Worm (Caenorhabditis elegans) whole organism, L4 larva: ENCODE measurements around the gene cyp-43A1.
A peak's percentile ranks its signal among the peaks of the same experiment; 100 is the strongest.

Experiments used
- F10B5.3 ChIP-seq: sonication (generic microtip); optimal IDR thresholded peaks from 2 replicates; lab custom pipeline; 2016; ENCODE audit warnings: mild to moderate bottlenecking, missing genetic modification characterization, missing compliant biosample characterization
- F26F4.8 ChIP-seq: fragments of 200-800 bp; sonication (Bioruptor generic); conservative IDR thresholded peaks from 2 replicates; pipeline ENCODE4 v1.3.6; 2022; ENCODE audit warnings: missing genetic modification characterization, missing compliant biosample characterization
- F37D6.2 ChIP-seq: sonication (generic microtip); optimal IDR thresholded peaks from 2 replicates; lab custom pipeline; 2016; ENCODE audit warnings: mild to moderate bottlenecking, missing genetic modification characterization, missing compliant biosample characterization
- R02D3.7 ChIP-seq: fragments of 150-350 bp; sonication (generic microtip); optimal IDR thresholded peaks from 3 replicates; lab custom pipeline; 2014; ENCODE audit warnings: missing biosample characterization, missing genetic modification characterization
- T20F7.1 ChIP-seq: fragments of 200-800 bp; sonication (Bioruptor generic); optimal IDR thresholded peaks from 2 replicates; lab custom pipeline; 2018; ENCODE audit warnings: mild to moderate bottlenecking, missing genetic modification characterization, missing compliant biosample characterization
- T26A8.4 ChIP-seq: fragments of 200-800 bp; sonication (Bioruptor generic); IDR thresholded peaks from 2 replicates; pipeline ENCODE4 v1.3.6; 2022; ENCODE audit warnings: missing genetic modification characterization, missing compliant biosample characterization
- aly-2 ChIP-seq: sonication (generic microtip); optimal IDR thresholded peaks from 2 replicates; lab custom pipeline; 2018; ENCODE audit warnings: missing biosample characterization, missing genetic modification characterization
- ama-1 ChIP-seq: fragments of 150-350 bp; optimal IDR thresholded peaks from 2 replicates; lab custom pipeline; 2014; ENCODE audit warnings: inconsistent platforms, mixed read lengths
- ceh-20 ChIP-seq: fragments of 200-800 bp; sonication (Bioruptor generic); IDR thresholded peaks from 2 replicates; pipeline ENCODE4 v1.3.6; 2022; ENCODE audit warnings: missing genetic modification reagents, missing genetic modification characterization, missing compliant biosample characterization
- ceh-28 ChIP-seq: fragments of 150-350 bp; optimal IDR thresholded peaks from 2 replicates; lab custom pipeline; 2014; ENCODE audit warnings: missing biosample characterization, missing genetic modification reagents, missing genetic modification characterization
- ceh-32 ChIP-seq: sonication (generic microtip); optimal IDR thresholded peaks from 2 replicates; lab custom pipeline; 2016; ENCODE audit warnings: mild to moderate bottlenecking, missing genetic modification characterization, missing compliant biosample characterization; ENCODE audit not compliant: poor library complexity
- ceh-62 ChIP-seq: sonication (generic microtip); optimal IDR thresholded peaks from 2 replicates; lab custom pipeline; 2017; ENCODE audit warnings: missing biosample characterization, missing genetic modification characterization
- ceh-82 ChIP-seq: sonication (generic microtip); optimal IDR thresholded peaks from 2 replicates; lab custom pipeline; 2017; ENCODE audit warnings: missing biosample characterization, missing genetic modification characterization
- ces-1 ChIP-seq: fragments of 150-350 bp; sonication (generic microtip); optimal IDR thresholded peaks from 4 replicates; lab custom pipeline; 2014; ENCODE audit warnings: missing biosample characterization, missing genetic modification reagents, missing genetic modification characterization
- daf-12 ChIP-seq: fragments of 150-350 bp; optimal IDR thresholded peaks from 2 replicates; lab custom pipeline; 2014; ENCODE audit warnings: missing biosample characterization, missing genetic modification reagents, missing genetic modification characterization
- dmd-8 ChIP-seq: fragments of 200-800 bp; sonication (Bioruptor generic); IDR thresholded peaks from 2 replicates; pipeline ENCODE4 v1.3.6; 2022; ENCODE audit warnings: missing genetic modification characterization, missing compliant biosample characterization
- dmd-9 ChIP-seq: fragments of 200-800 bp; sonication (Bioruptor generic); IDR thresholded peaks from 2 replicates; pipeline ENCODE4 v1.3.6; 2022; ENCODE audit warnings: missing genetic modification reagents, missing genetic modification characterization, missing compliant biosample characterization
- dpl-1 ChIP-seq: fragments of 150-350 bp; optimal IDR thresholded peaks from 2 replicates; lab custom pipeline; 2014; ENCODE audit warnings: missing biosample characterization, missing genetic modification reagents, missing genetic modification characterization
- duxl-1 ChIP-seq: sonication (generic microtip); optimal IDR thresholded peaks from 2 replicates; lab custom pipeline; 2016; ENCODE audit warnings: mild to moderate bottlenecking, missing genetic modification characterization, moderate library complexity, missing compliant biosample characterization; ENCODE audit not compliant: poor library complexity
- fos-1 ChIP-seq: fragments of 150-350 bp; optimal IDR thresholded peaks from 2 replicates; lab custom pipeline; 2014; ENCODE audit warnings: missing biosample characterization, missing genetic modification characterization
- hif-1 ChIP-seq, 2 experiments: sonication (generic microtip); optimal IDR thresholded peaks; 2 replicates each; lab custom pipeline; 2016 to 2017; ENCODE audit warnings: missing compliant biosample characterization in 2 of 2, missing genetic modification characterization in 2 of 2, missing genetic modification reagents in 2 of 2, missing genotype in 2 of 2, mild to moderate bottlenecking in 1 of 2
- hlh-11 ChIP-seq: fragments of 200-800 bp; sonication (Bioruptor generic); optimal IDR thresholded peaks from 2 replicates; lab custom pipeline; 2018; ENCODE audit warnings: mild to moderate bottlenecking, missing genetic modification characterization, missing compliant biosample characterization
- hlh-30 ChIP-seq: sonication (generic microtip); optimal IDR thresholded peaks from 2 replicates; lab custom pipeline; 2017; ENCODE audit warnings: antibody characterized with exemption, mild to moderate bottlenecking, missing genetic modification characterization, missing compliant biosample characterization; ENCODE audit not compliant: insufficient read depth
- lin-1 ChIP-seq: fragments of 200-800 bp; sonication (Bioruptor generic); IDR thresholded peaks from 2 replicates; pipeline ENCODE4 v1.3.6; 2022; ENCODE audit warnings: missing genetic modification reagents, missing genetic modification characterization, missing compliant biosample characterization
- lin-39 ChIP-seq: fragments of 150-350 bp; optimal IDR thresholded peaks from 2 replicates; lab custom pipeline; 2014; ENCODE audit warnings: missing biosample characterization, missing genetic modification reagents, missing genetic modification characterization
- lsy-2 ChIP-seq, 2 experiments: fragments of 150-350 bp in 1 of 2; sonication (generic microtip) in 1 of 2; optimal IDR thresholded peaks; 2 replicates each; lab custom pipeline; 2014 to 2017; ENCODE audit warnings: missing biosample characterization in 2 of 2, missing genetic modification characterization in 2 of 2
- madf-5 ChIP-seq, 2 experiments: fragments of 200-800 bp; sonication (Bioruptor generic); IDR thresholded peaks; 2 replicates each; pipeline ENCODE4 v1.3.6; 2022; ENCODE audit warnings: missing compliant biosample characterization in 2 of 2, missing genetic modification characterization in 2 of 2
- mxl-3 ChIP-seq: fragments of 200-800 bp; sonication (Bioruptor generic); optimal IDR thresholded peaks from 2 replicates; lab custom pipeline; 2018; ENCODE audit warnings: mild to moderate bottlenecking, missing genetic modification characterization, missing compliant biosample characterization
- nhr-11 ChIP-seq: fragments of 150-350 bp; optimal IDR thresholded peaks from 2 replicates; lab custom pipeline; 2014; ENCODE audit warnings: missing biosample characterization, missing genetic modification characterization
- nhr-111 ChIP-seq: fragments of 200-800 bp; sonication (Bioruptor generic); optimal IDR thresholded peaks from 2 replicates; lab custom pipeline; 2018; ENCODE audit warnings: mild to moderate bottlenecking, missing genetic modification characterization, missing compliant biosample characterization
- nhr-237 ChIP-seq: sonication (generic microtip); optimal IDR thresholded peaks from 2 replicates; lab custom pipeline; 2017; ENCODE audit warnings: missing biosample characterization, missing genetic modification characterization
- nhr-28 ChIP-seq: fragments of 150-350 bp; optimal IDR thresholded peaks from 2 replicates; lab custom pipeline; 2014; ENCODE audit warnings: missing biosample characterization, missing genetic modification characterization
- nhr-42 ChIP-seq: fragments of 200-800 bp; sonication (Bioruptor generic); IDR thresholded peaks from 2 replicates; pipeline ENCODE4 v1.3.6; 2022; ENCODE audit warnings: missing genetic modification characterization, missing compliant biosample characterization
- nhr-48 ChIP-seq: sonication (generic microtip); optimal IDR thresholded peaks from 2 replicates; lab custom pipeline; 2016; ENCODE audit warnings: mild to moderate bottlenecking, missing genetic modification characterization, missing compliant biosample characterization
- nhr-6 ChIP-seq: fragments of 150-350 bp; optimal IDR thresholded peaks from 2 replicates; lab custom pipeline; 2014; ENCODE audit warnings: missing biosample characterization, missing genetic modification characterization
- nhr-77 ChIP-seq: fragments of 150-350 bp; optimal IDR thresholded peaks from 2 replicates; lab custom pipeline; 2014; ENCODE audit warnings: missing biosample characterization, missing genetic modification characterization
- pha-4 ChIP-seq, 2 experiments: fragments of 150-350 bp in 1 of 2; fragments of 200-800 bp in 1 of 2; sonication (Bioruptor generic) in 1 of 2; IDR thresholded peaks in 1 of 2; optimal IDR thresholded peaks in 1 of 2; 2 replicates each; pipeline versions ENCODE4 v1.3.6 to Lab custom; 2014 to 2022; ENCODE audit warnings: missing genetic modification characterization in 2 of 2, missing genetic modification reagents in 2 of 2, missing biosample characterization in 1 of 2, missing compliant biosample characterization in 1 of 2
- pqm-1 ChIP-seq: sonication (generic microtip); optimal IDR thresholded peaks from 2 replicates; lab custom pipeline; 2017; ENCODE audit warnings: missing biosample characterization, missing genetic modification characterization
- saeg-2 ChIP-seq: fragments of 200-800 bp; sonication (Bioruptor generic); IDR thresholded peaks from 2 replicates; pipeline ENCODE4 v1.3.6; 2022; ENCODE audit warnings: missing genetic modification reagents, missing genetic modification characterization, missing compliant biosample characterization
- sdz-12 ChIP-seq: fragments of 200-800 bp; sonication (Bioruptor generic); optimal IDR thresholded peaks from 2 replicates; lab custom pipeline; 2018; ENCODE audit warnings: mild to moderate bottlenecking, missing genetic modification characterization, missing compliant biosample characterization
- skn-1 ChIP-seq: fragments of 150-350 bp; optimal IDR thresholded peaks from 2 replicates; lab custom pipeline; 2014; ENCODE audit warnings: missing biosample characterization, missing genetic modification characterization
- snpc-1.2 ChIP-seq: fragments of 200-800 bp; sonication (Bioruptor generic); IDR thresholded peaks from 2 replicates; pipeline ENCODE4 v1.3.6; 2022; ENCODE audit warnings: missing genetic modification reagents, missing genetic modification characterization, missing compliant biosample characterization
- spr-3 ChIP-seq: fragments of 200-800 bp; sonication (Bioruptor generic); optimal IDR thresholded peaks from 2 replicates; lab custom pipeline; 2018; ENCODE audit warnings: mild to moderate bottlenecking, missing genetic modification characterization, missing compliant biosample characterization
- tag-97 ChIP-seq: fragments of 200-800 bp; sonication (Bioruptor generic); IDR thresholded peaks from 2 replicates; pipeline ENCODE4 v1.3.6; 2022; ENCODE audit warnings: missing genetic modification characterization, missing compliant biosample characterization
- unc-130 ChIP-seq: sonication (generic microtip); optimal IDR thresholded peaks from 2 replicates; lab custom pipeline; 2016; ENCODE audit warnings: missing genetic modification reagents, missing genetic modification characterization, missing compliant biosample characterization
- unc-62 ChIP-seq, 3 experiments: fragments of 150-350 bp in 1 of 3; sonication (generic microtip); optimal IDR thresholded peaks in 2 of 3; peaks in 1 of 3; 1 replicate in 1 of 3; 2 replicates in 2 of 3; lab custom pipeline; 2014 to 2017; ENCODE audit warnings: missing biosample characterization in 3 of 3, missing genetic modification characterization in 3 of 3, missing genetic modification reagents in 3 of 3, missing genotype in 1 of 3
- vab-7 ChIP-seq: fragments of 200-800 bp; sonication (Bioruptor generic); IDR thresholded peaks from 2 replicates; pipeline ENCODE4 v1.3.6; 2022; ENCODE audit warnings: missing genetic modification reagents, missing genetic modification characterization, missing compliant biosample characterization
- zfp-2 ChIP-seq: sonication (generic microtip); optimal IDR thresholded peaks from 2 replicates; lab custom pipeline; 2016; ENCODE audit warnings: mild to moderate bottlenecking, missing genetic modification characterization, missing compliant biosample characterization
- zfp-3 ChIP-seq: fragments of 200-800 bp; sonication (Bioruptor generic); conservative IDR thresholded peaks from 2 replicates; pipeline ENCODE4 v1.3.6; 2022; ENCODE audit warnings: missing genetic modification reagents, missing genetic modification characterization, missing compliant biosample characterization
- zip-11 ChIP-seq: fragments of 200-800 bp; sonication (Bioruptor generic); IDR thresholded peaks from 2 replicates; pipeline ENCODE4 v1.3.6; 2022; ENCODE audit warnings: missing genetic modification characterization, missing compliant biosample characterization
- ztf-11 ChIP-seq: fragments of 150-350 bp; optimal IDR thresholded peaks from 2 replicates; lab custom pipeline; 2014; ENCODE audit warnings: missing biosample characterization, missing genetic modification characterization

Gene cyp-43A1

ce11 chrX:5707809-5708208 is 6.5 kb upstream of the cyp-43A1 start (continued):
- TF ChIP-seq ceh-62 (tag; lab: Kevin White, UChicago): no peak
- peak; percentile 89 for TF ChIP-seq snpc-1.2 (GFP tag; lab: Robert Waterston, UW)
- no peak for TF ChIP-seq skn-1 (tag; lab: Kevin White, UChicago)
- peak; percentile 82 for TF ChIP-seq ceh-20 (GFP tag; lab: Robert Waterston, UW)
- no peak for TF ChIP-seq fos-1 (tag; lab: Kevin White, UChicago)
- peak; percentile 78 for TF ChIP-seq T26A8.4 (GFP tag; lab: Robert Waterston, UW)
- TF ChIP-seq lsy-2 (tag; optimal IDR thresholded peaks at IDR 0.05; lab: Kevin White, UChicago): no peak
- TF ChIP-seq F26F4.8 (GFP tag; lab: Robert Waterston, UW): peak; percentile 78
- TF ChIP-seq sdz-12 (GFP tag; lab: Kevin White, UChicago): no peak
- TF ChIP-seq spr-3: peak; percentile 43
- TF ChIP-seq lin-39: no peak
- TF ChIP-seq T20F7.1 (GFP tag; lab: Kevin White, UChicago): no peak
- no peak for TF ChIP-seq ceh-82 (tag; lab: Kevin White, UChicago)
- TF ChIP-seq nhr-42 (GFP tag; lab: Robert Waterston, UW): peak; percentile 82
- TF ChIP-seq duxl-1 (tag; lab: Kevin White, UChicago): peak; percentile 38
- peak; percentile 70 for TF ChIP-seq F10B5.3
- no peak for TF ChIP-seq ztf-11 (tag; lab: Kevin White, UChicago)
- TF ChIP-seq zfp-2 (tag; lab: Kevin White, UChicago): peak; percentile 19
- peak; percentile 93 for TF ChIP-seq lin-1 (GFP tag; lab: Robert Waterston, UW)
- no peak for TF ChIP-seq ama-1
- no peak for TF ChIP-seq nhr-6
- TF ChIP-seq hif-1 (tag; optimal IDR thresholded peaks at IDR 0.05; lab: Kevin White, UChicago): peak in 1 of 2 experiments; percentile 35
- TF ChIP-seq hlh-11 (tag; lab: Kevin White, UChicago): peak; percentile 51
- TF ChIP-seq ceh-28 (tag; lab: Kevin White, UChicago): no peak
- TF ChIP-seq saeg-2 (GFP tag; lab: Robert Waterston, UW): 0 out of 2 replicates have a peak, but pooled peaks have one; percentile 29
- no peak for TF ChIP-seq nhr-77 (tag; lab: Kevin White, UChicago)
- no peak for TF ChIP-seq nhr-237
- no peak for TF ChIP-seq zip-11 (GFP tag; lab: Robert Waterston, UW)
- TF ChIP-seq zfp-3: peak; percentile 73; the same call in 1 of the 2 replicates
- peak; percentile 69 for TF ChIP-seq unc-130 (GFP tag; lab: Kevin White, UChicago)
- TF ChIP-seq ceh-32: no peak
- no peak for TF ChIP-seq unc-62 (GFP tag; optimal IDR thresholded peaks at IDR 0.05 in 1 of 2; lab: Kevin White, UChicago)
- TF ChIP-seq unc-62 (tag; optimal IDR thresholded peaks at IDR 0.05; lab: Kevin White, UChicago): no peak
- TF ChIP-seq vab-7 (GFP tag; lab: Robert Waterston, UW): peak; percentile 94
- TF ChIP-seq aly-2 (tag; lab: Kevin White, UChicago): no peak
- peak; percentile 20 for TF ChIP-seq nhr-28 (tag; lab: Kevin White, UChicago)
- TF ChIP-seq dpl-1: no peak
- no peak for TF ChIP-seq nhr-11 (tag; lab: Kevin White, UChicago)
- TF ChIP-seq dmd-9 (GFP tag; lab: Robert Waterston, UW): peak; percentile 75; the same call in 1 of the 2 replicates
- TF ChIP-seq nhr-111: peak; percentile 62
- peak; percentile 41 for TF ChIP-seq nhr-48 (tag; lab: Kevin White, UChicago)
- TF ChIP-seq ces-1: no peak
- no peak; the same call in none of the 2 replicates for TF ChIP-seq pha-4 (GFP tag; IDR thresholded peaks at IDR 0.05; lab: Robert Waterston, UW)
- TF ChIP-seq pha-4 (tag; optimal IDR thresholded peaks at IDR 0.05; lab: Kevin White, UChicago): no peak
- no peak for TF ChIP-seq tag-97 (GFP tag; lab: Robert Waterston, UW)
- TF ChIP-seq mxl-3 (GFP tag; lab: Kevin White, UChicago): peak; percentile 38
- no peak for TF ChIP-seq pqm-1 (tag; lab: Kevin White, UChicago)
- no peak for TF ChIP-seq R02D3.7 (tag; lab: Kevin White, UChicago)
- TF ChIP-seq hlh-30 (tag; lab: Kevin White, UChicago): peak; percentile 60
- TF ChIP-seq madf-5 (GFP tag; IDR thresholded peaks at IDR 0.05; lab: Robert Waterston, UW): peak; percentile 77 to 85; a peak in 2 of 4 replicates
- no peak for TF ChIP-seq F37D6.2 (tag; lab: Kevin White, UChicago)
- no peak for TF ChIP-seq daf-12 (tag; lab: Kevin White, UChicago)
- peak; percentile 97 for TF ChIP-seq dmd-8 (GFP tag; lab: Robert Waterston, UW)
